Fruit fly (Drosophila melanogaster) S2 (cell line): Measurements from ENCODE around the gene CG31347.
"Not testable (repeated sequence)": the region's sequence is repeated elsewhere in the genome, so short reads cannot be mapped to it uniquely, and the experiment has no call there.

Source experiments
- CG8478 ChIP-seq: fragments of >200 bp; optimal IDR thresholded peaks from 2 replicates; lab custom pipeline; 2018
- CTCF ChIP-seq, 2 experiments: fragments of >200 bp; optimal IDR thresholded peaks; 2 replicates each; lab custom pipeline; 2018

Gene CG31347

dm6 chr3R:12712178-12713172, 20.1 kb upstream of the CG31347 start, which contains the start of gene PolQ:
Gene PolQ, minus strand, starts transcription at chr3R:12712299.
- TF ChIP-seq CTCF (optimal IDR thresholded peaks at IDR 0.05; lab: Kevin White, UChicago); CG8478 (lab: Kevin White, UChicago): not testable (repeated sequence)

dm6 chr3R:12704861-12705260, 12.5 kb upstream of the CG31347 start, which contains the start of gene CG12279:
Gene CG12279, plus strand, starts transcription at chr3R:12705094.
- TF ChIP-seq CG8478 (lab: Kevin White, UChicago) (no peak), CTCF (optimal IDR thresholded peaks at IDR 0.05; lab: Kevin White, UChicago) (no peak)

dm6 chr3R:12701994-12702494, 9.6 kb upstream of the CG31347 start:
- TF ChIP-seq CG8478 (lab: Kevin White, UChicago) (no peak), CTCF (optimal IDR thresholded peaks at IDR 0.05; lab: Kevin White, UChicago) (no peak)

dm6 chr3R:12701257-12701656, 8.9 kb upstream of the CG31347 start:
- TF ChIP-seq CTCF (optimal IDR thresholded peaks at IDR 0.05; lab: Kevin White, UChicago) = no peak
- no peak for TF ChIP-seq CG8478 (lab: Kevin White, UChicago)

dm6 chr3R:12700454-12700853, 8.1 kb upstream of the CG31347 start:
- no peak for TF ChIP-seq CTCF (optimal IDR thresholded peaks at IDR 0.05; lab: Kevin White, UChicago)
- no peak for TF ChIP-seq CG8478 (lab: Kevin White, UChicago)

- TF ChIP-seq CTCF (optimal IDR thresholded peaks at IDR 0.05; lab: Kevin White, UChicago) = no peak
- TF ChIP-seq CG8478 (lab: Kevin White, UChicago) = no peak
Observed at dm6 chr3R:12699620-12700378, 7.4 kb upstream of the CG31347 start.

- TF ChIP-seq CTCF (optimal IDR thresholded peaks at IDR 0.05; lab: Kevin White, UChicago) (no peak), CG8478 (lab: Kevin White, UChicago) (no peak)
Observed at dm6 chr3R:12698363-12698762, 6.0 kb upstream of the CG31347 start.

- TF ChIP-seq CG8478 (lab: Kevin White, UChicago) (no peak), CTCF (optimal IDR thresholded peaks at IDR 0.05; lab: Kevin White, UChicago) (no peak)
Observed at dm6 chr3R:12697571-12698039, 5.2 kb upstream of the CG31347 start.

- TF ChIP-seq CG8478 (lab: Kevin White, UChicago) (no peak), CTCF (optimal IDR thresholded peaks at IDR 0.05; lab: Kevin White, UChicago) (no peak)
Observed at dm6 chr3R:12697022-12697421, 4.6 kb upstream of the CG31347 start, which contains the start of gene Past1. Gene Past1, plus strand, starts transcription at chr3R:12697322.

- TF ChIP-seq CG8478 (lab: Kevin White, UChicago) (no peak), CTCF (optimal IDR thresholded peaks at IDR 0.05; lab: Kevin White, UChicago) (no peak)
Observed at dm6 chr3R:12694742-12695141, 2.3 kb upstream of the CG31347 start, which contains the start of the genes CG14391 and NijC. Gene CG14391, minus strand, starts transcription at chr3R:12694842. Gene NijC, plus strand, starts transcription at chr3R:12695129.

dm6 chr3R:12691422-12692101, 835 bp downstream of the CG31347 start, which contains the start of gene Arp1:
Gene Arp1, plus strand, starts transcription at chr3R:12691743.
- TF ChIP-seq CTCF (optimal IDR thresholded peaks at IDR 0.05; lab: Kevin White, UChicago) = no peak
- no peak for TF ChIP-seq CG8478 (lab: Kevin White, UChicago)

- TF ChIP-seq CG8478 (lab: Kevin White, UChicago) = no peak
- TF ChIP-seq CTCF (optimal IDR thresholded peaks at IDR 0.05; lab: Kevin White, UChicago) = no peak
Observed at dm6 chr3R:12688672-12689417, 3.6 kb downstream of the CG31347 start, which contains the start of gene kar. Gene kar, minus strand, starts transcription at chr3R:12689367.

- TF ChIP-seq CG8478 (lab: Kevin White, UChicago) (no peak), CTCF (optimal IDR thresholded peaks at IDR 0.05; lab: Kevin White, UChicago) (no peak)
Observed at dm6 chr3R:12688116-12688515, 4.3 kb downstream of the CG31347 start.
